Fruit fly (Drosophila melanogaster) whole organism, embryonic: ENCODE results near the gene dsd.

Experiments
- CG10274 ChIP-seq: fragments of 200-800 bp; sonication (Bioruptor generic); optimal IDR thresholded peaks from 3 replicates; lab custom pipeline; 2017; ENCODE audit warnings: missing biosample characterization, mild to moderate bottlenecking, missing genetic modification characterization
- CG10431 ChIP-seq: fragments of 200-800 bp; sonication (Bioruptor generic); optimal IDR thresholded peaks from 3 replicates; lab custom pipeline; 2018; ENCODE audit warnings: missing biosample characterization, mild to moderate bottlenecking, missing genetic modification characterization
- CG10654 ChIP-seq: fragments of 200-800 bp; sonication (Bioruptor generic); optimal IDR thresholded peaks from 2 replicates; lab custom pipeline; 2016; ENCODE audit warnings: missing biosample characterization, missing genetic modification characterization
- CG10959 ChIP-seq: fragments of 200-800 bp; sonication (Bioruptor generic); IDR thresholded peaks from 2 replicates; pipeline ENCODE4 v1.3.6; 2022; ENCODE audit warnings: missing biosample characterization, missing genetic modification characterization
- CG11723 ChIP-seq: fragments of 200-800 bp; sonication (Bioruptor generic); optimal IDR thresholded peaks from 2 replicates; lab custom pipeline; 2017; ENCODE audit warnings: missing biosample characterization, mild to moderate bottlenecking, missing genetic modification characterization
- CG13287 ChIP-seq: fragments of 200-800 bp; sonication (Bioruptor generic); IDR thresholded peaks from 2 replicates; pipeline ENCODE4 v1.3.6; 2022; ENCODE audit warnings: missing biosample characterization, missing genetic modification characterization; ENCODE audit not compliant: partially characterized antibody
- CG13894 ChIP-seq: fragments of 200-800 bp; sonication (Bioruptor generic); optimal IDR thresholded peaks from 3 replicates; lab custom pipeline; 2018; ENCODE audit warnings: missing biosample characterization, mild to moderate bottlenecking, missing genetic modification characterization, moderate library complexity
- CG15269 ChIP-seq: fragments of 200-800 bp; sonication (Bioruptor generic); optimal IDR thresholded peaks from 2 replicates; lab custom pipeline; 2018; ENCODE audit warnings: missing biosample characterization, mild to moderate bottlenecking, missing genetic modification characterization, moderate library complexity
- CG15479 ChIP-seq: fragments of 200-800 bp; sonication (Bioruptor generic); optimal IDR thresholded peaks from 3 replicates; lab custom pipeline; 2019; ENCODE audit warnings: missing biosample characterization, mild to moderate bottlenecking, missing genetic modification characterization, moderate library complexity
- CG17361 ChIP-seq: fragments of 200-800 bp; sonication (Bioruptor generic); IDR thresholded peaks from 3 replicates; pipeline ENCODE4 v1.3.6; 2022; ENCODE audit warnings: missing biosample characterization, missing genetic modification characterization
- CG17612 ChIP-seq: fragments of 200-800 bp; sonication (Bioruptor generic); IDR thresholded peaks from 2 replicates; pipeline ENCODE4 v1.3.6; 2022; ENCODE audit warnings: missing biosample characterization, missing genetic modification characterization
- CG33557 ChIP-seq: fragments of 200-800 bp; sonication (Bioruptor generic); optimal IDR thresholded peaks from 2 replicates; lab custom pipeline; 2019; ENCODE audit warnings: missing biosample characterization, mild to moderate bottlenecking, missing genetic modification characterization, moderate library complexity
- CG34376 ChIP-seq: fragments of 200-800 bp; sonication (Bioruptor generic); optimal IDR thresholded peaks from 2 replicates; lab custom pipeline; 2018; ENCODE audit warnings: missing biosample characterization, mild to moderate bottlenecking, missing genetic modification characterization
- CG7372 ChIP-seq: fragments of 200-800 bp; sonication (Bioruptor generic); IDR thresholded peaks from 2 replicates; pipeline ENCODE4 v1.3.6; 2022; ENCODE audit warnings: missing biosample characterization, missing genetic modification characterization
- CG7786 ChIP-seq: fragments of 200-800 bp; sonication (Bioruptor generic); optimal IDR thresholded peaks from 2 replicates; lab custom pipeline; 2016; ENCODE audit warnings: missing biosample characterization, missing genetic modification characterization
- CG9817 ChIP-seq: fragments of 200-800 bp; sonication (Bioruptor generic); optimal IDR thresholded peaks from 2 replicates; lab custom pipeline; 2018; ENCODE audit warnings: missing biosample characterization, mild to moderate bottlenecking, missing genetic modification characterization, moderate library complexity
- CHES-1-like ChIP-seq: fragments of 200-800 bp; sonication (Bioruptor generic); optimal IDR thresholded peaks from 2 replicates; lab custom pipeline; 2016; ENCODE audit warnings: missing biosample characterization, missing genetic modification characterization
- Camta ChIP-seq: fragments of 200-800 bp; sonication (Bioruptor generic); optimal IDR thresholded peaks from 2 replicates; lab custom pipeline; 2016; ENCODE audit warnings: missing biosample characterization, missing genetic modification characterization
- CkIIα-i1 ChIP-seq: fragments of 200-800 bp; sonication (Bioruptor generic); IDR thresholded peaks from 2 replicates; pipeline ENCODE4 v1.3.6; 2022; ENCODE audit warnings: missing biosample characterization, missing genetic modification characterization
- D19A ChIP-seq: fragments of 200-800 bp; optimal IDR thresholded peaks from 3 replicates; lab custom pipeline; 2019; ENCODE audit warnings: missing biosample characterization, mild to moderate bottlenecking, missing genetic modification characterization, moderate library complexity
- Dip3 ChIP-seq: fragments of 200-800 bp; sonication (Bioruptor generic); optimal IDR thresholded peaks from 3 replicates; lab custom pipeline; 2016; ENCODE audit warnings: missing biosample characterization, missing genetic modification characterization
- H2.0 ChIP-seq: fragments of 200-800 bp; sonication (Bioruptor generic); IDR thresholded peaks from 2 replicates; pipeline ENCODE4 v1.3.6; 2022; ENCODE audit warnings: missing biosample characterization, missing genetic modification characterization
- Hr39 ChIP-seq: fragments of >200 bp; optimal IDR thresholded peaks from 2 replicates; lab custom pipeline; 2017
- Hr78 ChIP-seq, 2 experiments: fragments of 200-800 bp in 1 of 2; fragments of >200 bp in 1 of 2; sonication (Bioruptor generic) in 1 of 2; optimal IDR thresholded peaks; 2 replicates each; lab custom pipeline; 2017 to 2019; ENCODE audit warnings: missing biosample characterization in 2 of 2, missing genetic modification characterization in 2 of 2, mild to moderate bottlenecking in 1 of 2, moderate library complexity in 1 of 2
- MESR4 ChIP-seq: fragments of 200-800 bp; sonication (Bioruptor generic); optimal IDR thresholded peaks from 2 replicates; lab custom pipeline; 2018; ENCODE audit warnings: missing biosample characterization, mild to moderate bottlenecking, missing genetic modification characterization, moderate library complexity
- Neu2 ChIP-seq: fragments of 200-800 bp; sonication (Bioruptor generic); optimal IDR thresholded peaks from 3 replicates; lab custom pipeline; 2016; ENCODE audit warnings: missing biosample characterization, missing genetic modification characterization, borderline replicate concordance
- NfI ChIP-seq: fragments of 200-800 bp; sonication (Bioruptor generic); optimal IDR thresholded peaks from 3 replicates; lab custom pipeline; 2018; ENCODE audit warnings: missing biosample characterization, mild to moderate bottlenecking, missing genetic modification characterization, moderate library complexity
- Sin3A ChIP-seq: fragments of >200 bp; optimal IDR thresholded peaks from 2 replicates; lab custom pipeline; 2018
- Usf ChIP-seq: fragments of 200-800 bp; sonication (Bioruptor generic); optimal IDR thresholded peaks from 2 replicates; lab custom pipeline; 2017; ENCODE audit warnings: missing genotype, missing biosample characterization, missing genetic modification characterization
- chm ChIP-seq: fragments of 200-800 bp; sonication (Bioruptor generic); IDR thresholded peaks from 2 replicates; pipeline ENCODE4 v1.3.6; 2022; ENCODE audit warnings: missing biosample characterization, missing genetic modification characterization
- corto ChIP-seq: fragments of 200-800 bp; sonication (Bioruptor generic); optimal IDR thresholded peaks from 2 replicates; lab custom pipeline; 2016; ENCODE audit warnings: missing biosample characterization, mild to moderate bottlenecking, missing genetic modification characterization, moderate library complexity
- crol ChIP-seq: fragments of 200-800 bp; sonication (Bioruptor generic); IDR thresholded peaks from 2 replicates; pipeline ENCODE4 v1.3.6; 2022; ENCODE audit warnings: missing biosample characterization, missing genetic modification characterization
- dpn ChIP-seq, 2 experiments: fragments of 200-800 bp; sonication (Bioruptor generic); optimal IDR thresholded peaks; 3 replicates each; lab custom pipeline; 2016; ENCODE audit warnings: missing biosample characterization in 2 of 2, missing genetic modification characterization in 2 of 2
- emc ChIP-seq: fragments of 200-800 bp; sonication (Bioruptor generic); optimal IDR thresholded peaks from 2 replicates; lab custom pipeline; 2016; ENCODE audit warnings: missing biosample characterization, missing genetic modification characterization
- exex ChIP-seq: fragments of 200-800 bp; sonication (Bioruptor generic); optimal IDR thresholded peaks from 4 replicates; lab custom pipeline; 2018; ENCODE audit warnings: missing biosample characterization, mild to moderate bottlenecking, missing genetic modification characterization, moderate library complexity
- ftz-f1 ChIP-seq: fragments of 200-800 bp; sonication (Bioruptor generic); optimal IDR thresholded peaks from 2 replicates; lab custom pipeline; 2016; ENCODE audit warnings: missing biosample characterization, missing genetic modification characterization
- gce ChIP-seq: fragments of 200-800 bp; sonication (Bioruptor generic); IDR thresholded peaks from 3 replicates; pipeline ENCODE4 v1.3.6; 2022; ENCODE audit warnings: missing biosample characterization, missing genetic modification characterization
- hbn ChIP-seq: fragments of 200-800 bp; sonication (Bioruptor generic); IDR thresholded peaks from 2 replicates; pipeline ENCODE4 v1.3.6; 2022; ENCODE audit warnings: missing biosample characterization, missing genetic modification characterization; ENCODE audit not compliant: partially characterized antibody
- her ChIP-seq: fragments of 200-800 bp; sonication (Bioruptor generic); optimal IDR thresholded peaks from 2 replicates; lab custom pipeline; 2016; ENCODE audit warnings: missing biosample characterization, missing genetic modification characterization
- kay ChIP-seq: fragments of 200-800 bp; sonication (Bioruptor generic); optimal IDR thresholded peaks from 2 replicates; lab custom pipeline; 2016; ENCODE audit warnings: missing biosample characterization, missing genetic modification characterization
- lola ChIP-seq, 3 experiments: fragments of >200 bp in 2 of 3; fragments of 200-800 bp in 1 of 3; sonication (Bioruptor generic) in 1 of 3; optimal IDR thresholded peaks; 2 replicates each; lab custom pipeline; 2017 to 2019; ENCODE audit warnings: missing biosample characterization in 3 of 3, missing genetic modification characterization in 3 of 3, mild to moderate bottlenecking in 1 of 3, moderate library complexity in 1 of 3
- mld ChIP-seq: fragments of 200-800 bp; sonication (Bioruptor generic); IDR thresholded peaks from 3 replicates; pipeline ENCODE4 v1.3.6; 2022; ENCODE audit warnings: missing biosample characterization, missing genetic modification characterization; ENCODE audit not compliant: partially characterized antibody
- nerfin-1 ChIP-seq: fragments of 200-800 bp; sonication (Bioruptor generic); optimal IDR thresholded peaks from 3 replicates; lab custom pipeline; 2019; ENCODE audit warnings: missing biosample characterization, mild to moderate bottlenecking, missing genetic modification characterization, moderate library complexity
- p53 ChIP-seq: fragments of 200-800 bp; sonication (Bioruptor generic); optimal IDR thresholded peaks from 2 replicates; lab custom pipeline; 2016; ENCODE audit warnings: missing biosample characterization, missing genetic modification characterization
- pnt ChIP-seq: fragments of 200-800 bp; sonication (Bioruptor generic); optimal IDR thresholded peaks from 3 replicates; lab custom pipeline; 2016; ENCODE audit warnings: missing biosample characterization, missing genetic modification characterization
- pzg ChIP-seq: fragments of 200-800 bp; sonication (Bioruptor generic); optimal IDR thresholded peaks from 3 replicates; lab custom pipeline; 2018; ENCODE audit warnings: missing biosample characterization, mild to moderate bottlenecking, missing genetic modification characterization, moderate library complexity
- repo ChIP-seq: fragments of 200-800 bp; sonication (Bioruptor generic); optimal IDR thresholded peaks from 2 replicates; lab custom pipeline; 2016; ENCODE audit warnings: missing biosample characterization, missing genetic modification characterization
- sima ChIP-seq: fragments of 200-800 bp; sonication (Bioruptor generic); optimal IDR thresholded peaks from 2 replicates; lab custom pipeline; 2016; ENCODE audit warnings: missing biosample characterization, missing genetic modification characterization
- sob ChIP-seq: fragments of 200-800 bp; sonication (Bioruptor generic); IDR thresholded peaks from 2 replicates; pipeline ENCODE4 v1.3.6; 2022; ENCODE audit warnings: missing biosample characterization, missing genetic modification characterization
- tio ChIP-seq: fragments of 200-800 bp; sonication (Bioruptor generic); optimal IDR thresholded peaks from 2 replicates; lab custom pipeline; 2017; ENCODE audit warnings: missing biosample characterization, missing genetic modification characterization, inconsistent platforms
- trem ChIP-seq: fragments of 200-800 bp; optimal IDR thresholded peaks from 3 replicates; lab custom pipeline; 2019; ENCODE audit warnings: missing biosample characterization, mild to moderate bottlenecking, missing genetic modification characterization, moderate library complexity
- unpg ChIP-seq: fragments of 200-800 bp; sonication (Bioruptor generic); optimal IDR thresholded peaks from 3 replicates; lab custom pipeline; 2018; ENCODE audit warnings: missing biosample characterization, mild to moderate bottlenecking, missing genetic modification characterization, moderate library complexity
- usp ChIP-seq: fragments of >200 bp; optimal IDR thresholded peaks from 2 replicates; lab custom pipeline; 2017; ENCODE audit warnings: missing biosample characterization, missing genetic modification characterization

The dsd gene

DNA sequence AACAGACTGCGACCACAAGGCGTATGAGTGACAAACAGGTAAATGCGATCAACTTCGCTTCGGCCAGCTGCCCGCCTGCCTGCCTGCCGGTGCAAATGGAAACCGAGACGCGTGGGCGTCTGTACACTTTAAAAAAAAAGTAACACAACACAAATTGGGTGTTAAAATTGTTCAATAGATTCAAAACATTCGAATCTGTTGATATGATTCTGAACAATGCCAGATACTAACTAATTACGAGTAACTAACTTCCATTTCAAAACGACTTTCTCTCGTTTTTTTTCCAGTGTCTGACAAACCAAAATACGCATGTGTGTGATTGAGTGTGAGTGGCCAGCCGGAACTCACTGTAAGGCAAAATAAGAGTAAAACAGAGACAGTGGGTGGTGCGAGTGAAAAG lies 37.5 kb downstream of the dsd start (continued):
- TF ChIP-seq p53 (peak; percentile 64), H2.0 (peak; percentile 86), sob (GFP tag; lab: Robert Waterston, UW) (peak; percentile 94), pzg (GFP tag; lab: Kevin White, UChicago) (peak; percentile 16), CG17361 (GFP tag; lab: Robert Waterston, UW) (no peak; the same call in 1 of the 3 replicates), CG10431 (GFP tag; lab: Kevin White, UChicago) (no peak), CHES-1-like (GFP tag; lab: Kevin White, UChicago) (peak; percentile 71), CG13287 (GFP tag; lab: Robert Waterston, UW) (no peak), CG10959 (GFP tag; lab: Robert Waterston, UW) (peak; percentile 60), Dip3 (peak; percentile 90), chm (peak; percentile 70; the same call in 1 of the 2 replicates), tio (GFP tag; lab: Kevin White, UChicago) (peak; percentile 54), emc (GFP tag; lab: Kevin White, UChicago) (peak; percentile 76), CkIIα-i1 (GFP tag; lab: Robert Waterston, UW) (peak; percentile 68), sima (GFP tag; lab: Kevin White, UChicago) (peak; percentile 63), Neu2 (GFP tag; lab: Kevin White, UChicago) (peak; percentile 38), gce (peak; percentile 70; the same call in 1 of the 3 replicates), mld (GFP tag; lab: Robert Waterston, UW) (no peak), Usf (no peak), CG13894 (tag; lab: Kevin White, UChicago) (no peak), CG10274 (GFP tag; lab: Kevin White, UChicago) (peak; percentile 79), repo (peak; percentile 87), exex (tag; lab: Kevin White, UChicago) (peak; percentile 68), pnt (GFP tag; lab: Kevin White, UChicago) (peak; percentile 73), CG10654 (GFP tag; lab: Kevin White, UChicago) (peak; percentile 86), Sin3A (lab: Kevin White, UChicago) (no peak), CG15269 (tag; lab: Kevin White, UChicago) (peak; percentile 80), CG17612 (GFP tag; lab: Robert Waterston, UW) (peak; percentile 78), CG7372 (peak; percentile 93), kay (GFP tag; lab: Kevin White, UChicago) (peak; percentile 83), dpn (GFP tag; optimal IDR thresholded peaks at IDR 0.05; lab: Kevin White, UChicago) (peak; percentile 84 to 91), CG11723 (GFP tag; lab: Kevin White, UChicago) (peak; percentile 87), ftz-f1 (GFP tag; lab: Kevin White, UChicago) (no peak), CG15479 (no peak), CG7786 (GFP tag; lab: Kevin White, UChicago) (peak; percentile 79), unpg (GFP tag; lab: Kevin White, UChicago) (peak; percentile 70), her (GFP tag; lab: Kevin White, UChicago) (peak; percentile 69), crol (GFP tag; lab: Robert Waterston, UW) (no peak)

DNA sequence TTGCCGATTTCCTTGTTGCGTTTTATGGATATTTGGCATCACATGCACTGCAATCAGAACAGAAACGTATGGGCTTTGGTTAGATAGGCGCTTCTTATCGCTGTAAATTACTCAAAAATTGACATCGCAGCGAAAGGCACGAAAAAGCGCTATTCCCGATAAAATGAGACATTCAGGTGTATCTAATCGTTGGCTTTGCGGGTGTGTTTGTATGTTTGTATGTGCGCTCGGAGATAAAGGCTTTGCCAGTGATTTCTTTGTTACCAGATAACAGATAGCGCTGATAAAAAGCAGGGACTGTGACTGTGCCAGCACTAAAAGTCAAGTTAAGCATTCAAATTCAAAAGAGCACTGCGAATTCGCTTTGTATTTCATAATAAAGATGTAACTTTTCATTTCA lies 38.7 kb downstream of the dsd start:
- TF ChIP-seq Hr78 (GFP tag; optimal IDR thresholded peaks at IDR 0.05; lab: Kevin White, UChicago) (no peak), CG33557 (GFP tag; lab: Kevin White, UChicago) (no peak), exex (tag; lab: Kevin White, UChicago) (peak; percentile 70), NfI (GFP tag; lab: Kevin White, UChicago) (no peak), D19A (no peak), nerfin-1 (tag; lab: Kevin White, UChicago) (no peak), trem (tag; lab: Kevin White, UChicago) (no peak), usp (GFP tag; lab: Kevin White, UChicago) (no peak), CG34376 (GFP tag; lab: Kevin White, UChicago) (peak; percentile 42), hbn (no peak), lola (GFP tag; optimal IDR thresholded peaks at IDR 0.05; lab: Kevin White, UChicago) (no peak), Camta (GFP tag; lab: Kevin White, UChicago) (no peak), corto (GFP tag; lab: Kevin White, UChicago) (no peak), CG9817 (tag; lab: Kevin White, UChicago) (no peak), Hr39 (lab: Kevin White, UChicago) (no peak), MESR4 (GFP tag; lab: Kevin White, UChicago) (no peak)
